Worm (Caenorhabditis elegans) whole organism, L4 larva: ENCODE results near the gene clh-1.

ENCODE experiments used
- ceh-32 ChIP-seq: sonication (generic microtip); optimal IDR thresholded peaks from 2 replicates; lab custom pipeline; 2016; ENCODE audit warnings: mild to moderate bottlenecking, missing genetic modification characterization, missing compliant biosample characterization; ENCODE audit not compliant: poor library complexity
- daf-16 ChIP-seq, 3 experiments: sonication (generic microtip); optimal IDR thresholded peaks; 2 replicates each; lab custom pipeline; 2016 to 2017; ENCODE audit warnings: missing genetic modification characterization in 3 of 3, missing genetic modification reagents in 3 of 3, mild to moderate bottlenecking in 2 of 3, missing compliant biosample characterization in 2 of 3, missing biosample characterization in 1 of 3, moderate library complexity in 1 of 3
- dmd-6 ChIP-seq: fragments of 200-800 bp; sonication (Bioruptor generic); IDR thresholded peaks from 2 replicates; pipeline ENCODE4 v1.3.6; 2022; ENCODE audit warnings: missing genetic modification reagents, missing genetic modification characterization, missing compliant biosample characterization
- dpl-1 ChIP-seq: fragments of 150-350 bp; optimal IDR thresholded peaks from 2 replicates; lab custom pipeline; 2014; ENCODE audit warnings: missing biosample characterization, missing genetic modification reagents, missing genetic modification characterization
- dve-1 ChIP-seq: sonication (generic microtip); optimal IDR thresholded peaks from 2 replicates; lab custom pipeline; 2017; ENCODE audit warnings: antibody characterized with exemption, mild to moderate bottlenecking, missing genetic modification characterization, missing compliant biosample characterization; ENCODE audit not compliant: insufficient read depth
- fos-1 ChIP-seq: fragments of 150-350 bp; optimal IDR thresholded peaks from 2 replicates; lab custom pipeline; 2014; ENCODE audit warnings: missing biosample characterization, missing genetic modification characterization
- hlh-11 ChIP-seq: fragments of 200-800 bp; sonication (Bioruptor generic); optimal IDR thresholded peaks from 2 replicates; lab custom pipeline; 2018; ENCODE audit warnings: mild to moderate bottlenecking, missing genetic modification characterization, missing compliant biosample characterization
- hlh-30 ChIP-seq: sonication (generic microtip); optimal IDR thresholded peaks from 2 replicates; lab custom pipeline; 2017; ENCODE audit warnings: antibody characterized with exemption, mild to moderate bottlenecking, missing genetic modification characterization, missing compliant biosample characterization; ENCODE audit not compliant: insufficient read depth
- lin-1 ChIP-seq: fragments of 200-800 bp; sonication (Bioruptor generic); IDR thresholded peaks from 2 replicates; pipeline ENCODE4 v1.3.6; 2022; ENCODE audit warnings: missing genetic modification reagents, missing genetic modification characterization, missing compliant biosample characterization
- nhr-28 ChIP-seq: fragments of 150-350 bp; optimal IDR thresholded peaks from 2 replicates; lab custom pipeline; 2014; ENCODE audit warnings: missing biosample characterization, missing genetic modification characterization
- nhr-42 ChIP-seq: fragments of 200-800 bp; sonication (Bioruptor generic); IDR thresholded peaks from 2 replicates; pipeline ENCODE4 v1.3.6; 2022; ENCODE audit warnings: missing genetic modification characterization, missing compliant biosample characterization
- php-3 ChIP-seq: fragments of 200-800 bp; sonication (Bioruptor generic); IDR thresholded peaks from 2 replicates; pipeline ENCODE4 v1.3.6; 2022; ENCODE audit warnings: missing genetic modification reagents, missing genetic modification characterization, missing compliant biosample characterization
- pqm-1 ChIP-seq: sonication (generic microtip); optimal IDR thresholded peaks from 2 replicates; lab custom pipeline; 2017; ENCODE audit warnings: missing biosample characterization, missing genetic modification characterization
- saeg-2 ChIP-seq: fragments of 200-800 bp; sonication (Bioruptor generic); IDR thresholded peaks from 2 replicates; pipeline ENCODE4 v1.3.6; 2022; ENCODE audit warnings: missing genetic modification reagents, missing genetic modification characterization, missing compliant biosample characterization
- skn-1 ChIP-seq: fragments of 150-350 bp; optimal IDR thresholded peaks from 2 replicates; lab custom pipeline; 2014; ENCODE audit warnings: missing biosample characterization, missing genetic modification characterization
- spr-3 ChIP-seq: fragments of 200-800 bp; sonication (Bioruptor generic); optimal IDR thresholded peaks from 2 replicates; lab custom pipeline; 2018; ENCODE audit warnings: mild to moderate bottlenecking, missing genetic modification characterization, missing compliant biosample characterization
- unc-62 ChIP-seq, 3 experiments: fragments of 150-350 bp in 1 of 3; sonication (generic microtip); optimal IDR thresholded peaks in 2 of 3; peaks in 1 of 3; 1 replicate in 1 of 3; 2 replicates in 2 of 3; lab custom pipeline; 2014 to 2017; ENCODE audit warnings: missing biosample characterization in 3 of 3, missing genetic modification characterization in 3 of 3, missing genetic modification reagents in 3 of 3, missing genotype in 1 of 3
- zip-11 ChIP-seq: fragments of 200-800 bp; sonication (Bioruptor generic); IDR thresholded peaks from 2 replicates; pipeline ENCODE4 v1.3.6; 2022; ENCODE audit warnings: missing genetic modification characterization, missing compliant biosample characterization

clh-1 gene

DNA sequence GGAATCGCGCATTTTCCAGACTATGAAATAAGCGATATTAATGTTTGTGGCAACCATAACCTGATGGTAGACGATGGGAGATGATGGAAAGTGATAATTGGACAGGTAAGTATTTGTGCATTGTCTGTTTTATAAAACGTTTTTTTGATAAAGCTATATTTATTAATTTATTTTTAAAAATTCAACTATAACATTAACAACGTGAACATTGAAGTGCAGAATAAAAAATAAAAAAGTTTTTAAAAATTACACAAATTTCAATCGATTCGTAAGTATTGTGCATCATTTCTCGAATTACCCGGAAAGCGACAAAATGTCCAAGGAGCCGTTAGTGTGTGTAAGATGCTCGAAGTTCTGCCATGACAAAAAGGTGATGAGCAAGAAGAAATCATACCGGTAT lies 50.0 kb downstream of the clh-1 start, which contains the start of gene jmjd-1.1:
Gene jmjd-1.1 (plus strand): TSS at position 301 of the 400 bp plus-strand sequence.
- TF ChIP-seq fos-1 (tag; lab: Kevin White, UChicago) (no peak), skn-1 (tag; lab: Kevin White, UChicago) (no peak), daf-16 (GFP tag; optimal IDR thresholded peaks at IDR 0.05; lab: Kevin White, UChicago) (no peak), daf-16 (tag; optimal IDR thresholded peaks at IDR 0.05; lab: Kevin White, UChicago) (no peak), ceh-32 (tag; lab: Kevin White, UChicago) (no peak), dpl-1 (GFP tag; lab: Kevin White, UChicago) (no peak)
- TF ChIP-seq, all 104 proteins: peak for 0

- TF ChIP-seq pqm-1 (tag; lab: Kevin White, UChicago), result peak; percentile 3
- TF ChIP-seq saeg-2 (GFP tag; lab: Robert Waterston, UW), result no peak
- TF ChIP-seq, all 104 proteins: peak for 1
Observed at ce11 chrII:11802451-11802850, 53.8 kb downstream of the clh-1 start, which contains the start of gene F43G6.17. TSS of gene F43G6.17 (plus strand) at chrII:11802751.

ce11 chrII:11798737-11799136 lies 57.5 kb downstream of the clh-1 start, which contains the start of gene hda-5:
TSS of gene hda-5 (plus strand) at chrII:11799037.
- TF ChIP-seq unc-62 (GFP tag; optimal IDR thresholded peaks at IDR 0.05 in 1 of 2; lab: Kevin White, UChicago), result peak in 1 of 2 experiments; percentile 11
- no peak for TF ChIP-seq unc-62 (tag; optimal IDR thresholded peaks at IDR 0.05; lab: Kevin White, UChicago)
- TF ChIP-seq lin-1 (GFP tag; lab: Robert Waterston, UW), result no peak
- TF ChIP-seq nhr-42 (GFP tag; lab: Robert Waterston, UW), result no peak
- no peak for TF ChIP-seq hlh-30

DNA sequence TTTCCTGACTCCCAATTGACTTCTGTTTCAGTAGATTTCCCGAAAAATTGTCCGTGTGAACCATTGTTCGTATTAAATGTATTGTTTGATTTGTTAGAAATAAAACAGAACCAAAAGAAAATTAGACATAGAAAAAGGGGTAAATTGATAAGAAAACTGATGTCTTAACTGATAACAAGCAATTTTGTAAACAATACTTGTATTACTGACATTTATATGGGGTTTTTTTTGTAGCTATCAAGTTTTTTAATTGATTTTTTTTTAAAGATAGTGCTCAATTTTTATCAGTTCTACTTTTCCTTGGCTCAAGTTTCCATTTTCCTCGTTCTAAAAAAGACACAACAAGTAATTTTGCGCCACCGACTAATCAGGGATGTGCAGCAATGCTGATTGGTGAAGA lies 59.1 kb downstream of the clh-1 start:
- TF ChIP-seq nhr-28 (tag; lab: Kevin White, UChicago) (peak; percentile 76), dmd-6 (GFP tag; lab: Robert Waterston, UW) (peak; percentile 29), spr-3 (GFP tag; lab: Kevin White, UChicago) (no peak), dve-1 (tag; lab: Kevin White, UChicago) (peak; percentile 68), daf-16 (GFP tag; optimal IDR thresholded peaks at IDR 0.05; lab: Kevin White, UChicago) (peak in 1 of 2 experiments; percentile 16), daf-16 (tag; optimal IDR thresholded peaks at IDR 0.05; lab: Kevin White, UChicago) (peak; percentile 82), hlh-11 (tag; lab: Kevin White, UChicago) (peak; percentile 52), pqm-1 (tag; lab: Kevin White, UChicago) (peak; percentile 54), zip-11 (GFP tag; lab: Robert Waterston, UW) (no peak), php-3 (GFP tag; lab: Robert Waterston, UW) (peak; percentile 76)
